Worm (Caenorhabditis elegans) whole organism, L2 larva: ENCODE results near the gene T26H5.9.

Experiments used
- aly-2 ChIP-seq: fragments of 150-350 bp; optimal IDR thresholded peaks from 2 replicates; lab custom pipeline; 2014; ENCODE audit warnings: missing biosample characterization, missing genetic modification characterization
- elt-3 ChIP-seq: sonication (generic microtip); optimal IDR thresholded peaks from 2 replicates; lab custom pipeline; 2017; ENCODE audit warnings: missing biosample characterization, missing genetic modification characterization
- mab-5 ChIP-seq: fragments of 150-350 bp; optimal IDR thresholded peaks from 2 replicates; lab custom pipeline; 2014; ENCODE audit warnings: missing biosample characterization, missing genetic modification characterization
- sma-3 ChIP-seq: sonication (generic microtip); optimal IDR thresholded peaks from 2 replicates; lab custom pipeline; 2016; ENCODE audit warnings: missing genetic modification reagents, missing genetic modification characterization, missing compliant biosample characterization
- unc-39 ChIP-seq: fragments of 150-350 bp; optimal IDR thresholded peaks from 2 replicates; lab custom pipeline; 2014; ENCODE audit warnings: missing biosample characterization, missing genetic modification characterization

- TF ChIP-seq unc-39 (tag; lab: Kevin White, UChicago) = no peak
- no peak for TF ChIP-seq mab-5 (tag; lab: Kevin White, UChicago)
- TF ChIP-seq elt-3 (tag; lab: Kevin White, UChicago) = no peak
- TF ChIP-seq aly-2 (tag; lab: Kevin White, UChicago) = no peak
- TF ChIP-seq sma-3 = no peak
Observed at ce11 chrV:15483563-15483962, 38.8 kb downstream of the T26H5.9 start.
